Fruit fly (Drosophila melanogaster) Kc167 (cell line): Measurements from ENCODE around the gene Acbp3.

ENCODE experiments used
- Myc ChIP-seq: fragments of >200 bp; optimal IDR thresholded peaks from 2 replicates; lab custom pipeline; 2017; ENCODE audit warnings: missing external identifiers
- h ChIP-seq: fragments of >200 bp; optimal IDR thresholded peaks from 3 replicates; lab custom pipeline; 2018; ENCODE audit warnings: missing external identifiers
- insv ChIP-seq: fragments of >200 bp; optimal IDR thresholded peaks from 3 replicates; lab custom pipeline; 2018; ENCODE audit warnings: missing external identifiers
- psq ChIP-seq: fragments of >200 bp; optimal IDR thresholded peaks from 2 replicates; lab custom pipeline; 2017; ENCODE audit warnings: missing external identifiers

- TF ChIP-seq psq (lab: Kevin White, UChicago) (no peak), insv (lab: Kevin White, UChicago) (no peak), Myc (lab: Kevin White, UChicago) (no peak), h (lab: Kevin White, UChicago) (no peak)
These were observed 36.7 kb upstream of the Acbp3 start for dm6 chr3L:7094020-7094419.
